Worm (Caenorhabditis elegans): ENCODE measurements around the gene R11A8.1.

The R11A8.1 gene

ce11 chrIV:10331882-10332281, 25.1 kb downstream of the R11A8.1 start (continued):
- TF ChIP-seq mxl-2 (GFP tag; conservative IDR thresholded peaks at IDR 0.05): no peak
- TF ChIP-seq ztf-11 (tag; optimal IDR thresholded peaks at IDR 0.05): no peak
- no peak for TF ChIP-seq aha-1 (tag)
- TF ChIP-seq php-3 (GFP tag; IDR thresholded peaks at IDR 0.05): peak; percentile 81
- TF ChIP-seq snpc-1.2 (GFP tag; IDR thresholded peaks at IDR 0.05): no peak
- peak; percentile 26 for TF ChIP-seq hlh-30 (tag; optimal IDR thresholded peaks at IDR 0.05; ENCODE audit: insufficient read depth)
- TF ChIP-seq ceh-82 (tag; optimal IDR thresholded peaks at IDR 0.05): no peak
- TF ChIP-seq Y75B8A.6 (GFP tag; IDR thresholded peaks at IDR 0.05): no peak
- no peak for TF ChIP-seq nhr-25 (tag; optimal IDR thresholded peaks at IDR 0.05; ENCODE audit: borderline replicate concordance, insufficient read depth)
- no peak for TF ChIP-seq lin-29 (GFP tag; IDR thresholded peaks at IDR 0.05)
- peak; percentile 16 for TF ChIP-seq mes-2 (tag; optimal IDR thresholded peaks at IDR 0.05; ENCODE audit: poor library complexity, severe bottlenecking)
- TF ChIP-seq ces-1 (GFP tag; optimal IDR thresholded peaks at IDR 0.05): no peak
- TF ChIP-seq madf-9 (GFP tag; conservative IDR thresholded peaks at IDR 0.05): no peak
- no peak for TF ChIP-seq dpl-1 (GFP tag; optimal IDR thresholded peaks at IDR 0.05)
- no peak for TF ChIP-seq egl-43 (GFP tag; IDR thresholded peaks at IDR 0.05)
- no peak for TF ChIP-seq vab-7 (GFP tag; IDR thresholded peaks at IDR 0.05)
- no peak for TF ChIP-seq mdl-1 (tag; optimal IDR thresholded peaks at IDR 0.05)
- no peak for TF ChIP-seq nhr-42 (GFP tag; IDR thresholded peaks at IDR 0.05)
- peak; percentile 18 for TF ChIP-seq pqm-1 (tag; optimal IDR thresholded peaks at IDR 0.05)
- no peak for TF ChIP-seq nhr-102 (tag; optimal IDR thresholded peaks at IDR 0.05)
- no peak for TF ChIP-seq set-16 (GFP tag; IDR thresholded peaks at IDR 0.05)
- TF ChIP-seq lsy-2 (tag; optimal IDR thresholded peaks at IDR 0.05): peak in 1 of 2 experiments; percentile 23
- TF ChIP-seq pha-4 (GFP tag; IDR thresholded peaks at IDR 0.05): 0 out of 2 replicates have a peak, but pooled peaks have one; percentile 9
- no peak for TF ChIP-seq pha-4 (tag; optimal IDR thresholded peaks at IDR 0.05)
- no peak for TF ChIP-seq daf-8 (GFP tag; IDR thresholded peaks at IDR 0.05)
- TF ChIP-seq lin-38 (GFP tag; IDR thresholded peaks at IDR 0.05): no peak
- TF ChIP-seq nhr-111 (GFP tag; optimal IDR thresholded peaks at IDR 0.05): no peak
- TF ChIP-seq attf-4 (tag; optimal IDR thresholded peaks at IDR 0.05): no peak
- no peak for TF ChIP-seq hmg-1.1 (GFP tag; IDR thresholded peaks at IDR 0.05)
- no peak for TF ChIP-seq zag-1 (tag; optimal IDR thresholded peaks at IDR 0.05)
- no peak for TF ChIP-seq lim-7 (GFP tag; IDR thresholded peaks at IDR 0.05)

DNA sequence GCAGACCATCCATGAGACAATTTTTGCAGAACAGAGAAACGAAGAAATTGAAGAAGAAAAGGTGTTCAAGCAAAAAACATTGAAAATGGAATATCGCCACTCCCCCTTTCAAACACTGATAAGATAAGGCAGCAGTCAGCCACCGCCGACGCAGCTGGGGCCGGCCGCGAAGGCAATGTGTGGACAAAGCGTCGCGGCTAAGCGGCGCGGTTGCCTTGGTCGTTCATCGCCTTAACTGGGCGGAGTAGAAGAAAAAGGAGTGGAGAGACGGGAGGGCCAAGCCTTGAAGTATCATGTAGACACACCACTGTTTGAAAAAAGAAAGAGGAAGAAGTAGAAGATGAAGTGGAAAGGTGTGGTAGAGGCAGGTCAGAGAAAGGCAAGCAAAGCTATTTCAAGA, 26.0 kb downstream of the R11A8.1 start:
- TF ChIP-seq pqm-1 (tag; optimal IDR thresholded peaks at IDR 0.05): peak; percentile 55
- no peak for TF ChIP-seq gei-8 (GFP tag; optimal IDR thresholded peaks at IDR 0.05)
- 0 out of 2 replicates have a peak, but pooled peaks have one; percentile 23 for TF ChIP-seq saeg-2 (GFP tag; IDR thresholded peaks at IDR 0.05)
- TF ChIP-seq mdt-29 (GFP tag; IDR thresholded peaks at IDR 0.05): no peak
- no peak for TF ChIP-seq sdz-12 (GFP tag; optimal IDR thresholded peaks at IDR 0.05)
- 0 out of 2 replicates have a peak, but pooled peaks have one; percentile 28 for TF ChIP-seq tra-1 (GFP tag; IDR thresholded peaks at IDR 0.05)
- TF ChIP-seq php-3 (GFP tag; IDR thresholded peaks at IDR 0.05): no peak
- 0 out of 2 replicates have a peak, but pooled peaks have one; percentile 50 for TF ChIP-seq D1046.2 (GFP tag; IDR thresholded peaks at IDR 0.05)
- TF ChIP-seq nhr-102 (tag; optimal IDR thresholded peaks at IDR 0.05): peak; percentile 14
- no peak for TF ChIP-seq F10B5.3 (tag; optimal IDR thresholded peaks at IDR 0.05)
- TF ChIP-seq lin-13 (GFP tag; optimal IDR thresholded peaks at IDR 0.05): no peak
- peak; percentile 11 for TF ChIP-seq mes-2 (tag; optimal IDR thresholded peaks at IDR 0.05; ENCODE audit: poor library complexity, severe bottlenecking)
- no peak for TF ChIP-seq duxl-1 (tag; optimal IDR thresholded peaks at IDR 0.05; ENCODE audit: poor library complexity)
- TF ChIP-seq lin-39 (tag; optimal IDR thresholded peaks at IDR 0.05): no peak
- TF ChIP-seq dpl-1 (GFP tag; optimal IDR thresholded peaks at IDR 0.05): no peak
- no peak for TF ChIP-seq lin-38 (GFP tag; IDR thresholded peaks at IDR 0.05)
- peak; percentile 23 for TF ChIP-seq mep-1 (tag; optimal IDR thresholded peaks at IDR 0.05)
- no peak for TF ChIP-seq daf-16 (GFP tag; optimal IDR thresholded peaks at IDR 0.05)
- peak; percentile 55 for TF ChIP-seq daf-16 (tag; optimal IDR thresholded peaks at IDR 0.05)
- no peak for TF ChIP-seq mxl-2 (GFP tag; conservative IDR thresholded peaks at IDR 0.05)
- peak; percentile 42; the same call in 1 of the 2 replicates for TF ChIP-seq snpc-1.2 (GFP tag; IDR thresholded peaks at IDR 0.05)
- TF ChIP-seq fkh-10 (GFP tag; optimal IDR thresholded peaks at IDR 0.05): no peak
- TF ChIP-seq ces-1 (GFP tag; optimal IDR thresholded peaks at IDR 0.05): no peak
- no peak for TF ChIP-seq pha-4 (GFP tag; IDR thresholded peaks at IDR 0.05)
- TF ChIP-seq pha-4 (tag; optimal IDR thresholded peaks at IDR 0.05): no peak
- no peak for TF ChIP-seq lir-3 (tag; optimal IDR thresholded peaks at IDR 0.05)
- TF ChIP-seq nhr-41 (GFP tag; IDR thresholded peaks at IDR 0.05): no peak
- TF ChIP-seq ceh-32 (tag; optimal IDR thresholded peaks at IDR 0.05; ENCODE audit: poor library complexity): no peak
- no peak for TF ChIP-seq dmd-9 (GFP tag; IDR thresholded peaks at IDR 0.05)

Data from whole organism, L4 larva.